Fruit fly (Drosophila melanogaster): ENCODE data around the gene bcd.
A peak's percentile ranks its signal among the peaks of the same experiment; 100 is the strongest.

Gene bcd

DNA sequence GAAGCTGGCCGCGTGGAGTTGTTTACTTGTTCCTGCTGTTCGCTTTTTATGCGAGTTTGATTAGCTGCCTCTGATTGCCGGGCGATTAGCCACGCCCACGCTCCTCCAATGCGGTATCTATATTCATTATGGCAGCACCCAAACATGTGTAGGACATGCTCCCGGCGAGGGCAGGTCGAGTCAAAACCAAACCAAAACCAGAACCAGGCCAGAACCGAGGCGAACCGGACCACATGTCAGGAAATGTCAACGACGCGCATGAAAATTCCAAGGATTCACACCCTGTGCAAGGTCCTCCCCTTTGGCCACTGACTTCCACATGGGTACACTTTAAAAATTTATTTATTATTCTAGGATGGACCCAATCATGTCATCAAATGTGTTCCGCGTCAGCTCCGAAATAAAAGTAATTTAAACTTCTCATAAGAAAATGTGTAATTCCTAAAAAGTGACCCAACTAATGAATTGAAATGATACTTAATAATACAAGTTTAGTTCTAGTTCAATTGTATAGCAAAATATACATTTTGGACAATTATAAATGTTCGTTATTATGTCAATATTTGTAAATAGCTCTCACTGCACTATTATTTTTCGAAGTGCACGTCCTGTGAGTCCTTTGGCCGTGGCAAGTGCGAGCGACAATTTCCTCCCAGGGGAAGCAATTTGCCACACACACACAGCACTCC, 7.7 kb downstream of the bcd start (continued):
- TF ChIP-seq CG15696 (tag; optimal IDR thresholded peaks at IDR 0.05) (peak; percentile 44), CG11695 (GFP tag; IDR thresholded peaks at IDR 0.05) (no peak), lola (GFP tag; optimal IDR thresholded peaks at IDR 0.05) (peak in 1 of 3 experiments; percentile 45), H15 (GFP tag; IDR thresholded peaks at IDR 0.05) (no peak), CG18262 (tag; optimal IDR thresholded peaks at IDR 0.05) (peak; percentile 59), CG2712 (tag; optimal IDR thresholded peaks at IDR 0.05) (peak; percentile 48), CG10979 (tag; optimal IDR thresholded peaks at IDR 0.05) (peak; percentile 60), CG8924 (tag; optimal IDR thresholded peaks at IDR 0.05) (peak; percentile 16), CG14710 (tag; optimal IDR thresholded peaks at IDR 0.05) (peak; percentile 34), dmrt11E (tag; optimal IDR thresholded peaks at IDR 0.05) (peak; percentile 45), CG4424 (GFP tag; optimal IDR thresholded peaks at IDR 0.05) (peak; percentile 6), dmrt99B (tag; optimal IDR thresholded peaks at IDR 0.05) (peak; percentile 14), CG8388 (GFP tag; optimal IDR thresholded peaks at IDR 0.05) (peak; percentile 4), Med (GFP tag) (peak; percentile 25), sens (GFP tag) (peak; percentile 77), bcd (GFP tag; optimal IDR thresholded peaks at IDR 0.05) (peak; percentile 27), phol (tag; optimal IDR thresholded peaks at IDR 0.05) (peak; percentile 39), Kr (GFP tag; optimal IDR thresholded peaks at IDR 0.05) (peak; percentile 23), CoRest (tag; optimal IDR thresholded peaks at IDR 0.05) (peak; percentile 4), Max (GFP tag; optimal IDR thresholded peaks at IDR 0.05) (no peak), CG7556 (GFP tag; optimal IDR thresholded peaks at IDR 0.05) (peak; percentile 18), prd (optimal IDR thresholded peaks at IDR 0.05) (no peak), prd (GFP tag; IDR thresholded peaks at IDR 0.05) (peak; percentile 15; the same call in 1 of the 3 replicates)

DNA sequence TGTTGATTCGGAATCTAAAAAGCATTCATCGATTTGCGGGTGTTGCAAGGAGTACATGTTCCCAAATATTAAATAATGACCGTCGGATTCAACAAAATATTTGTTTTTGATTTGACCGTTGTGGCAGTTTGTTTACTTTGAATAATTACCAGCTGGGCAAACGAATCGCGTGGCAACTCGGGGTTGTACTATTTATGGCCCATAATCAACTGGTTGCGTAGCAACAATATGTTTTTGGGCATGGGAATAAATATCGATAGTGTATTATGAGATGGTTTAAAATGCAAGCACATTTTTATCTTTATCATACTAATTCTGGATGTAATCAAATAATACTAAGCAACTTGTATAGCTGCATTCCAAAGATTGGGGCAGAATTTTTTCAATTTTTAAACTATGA, 11.4 kb downstream of the bcd start, which contains the start of gene CG34297:
Gene CG34297 (minus strand): TSS at position 101 of the 400 bp plus-strand sequence.
- TF ChIP-seq sens (GFP tag) (peak; percentile 56), Abd-B (GFP tag; optimal IDR thresholded peaks at IDR 0.05) (no peak)

DNA sequence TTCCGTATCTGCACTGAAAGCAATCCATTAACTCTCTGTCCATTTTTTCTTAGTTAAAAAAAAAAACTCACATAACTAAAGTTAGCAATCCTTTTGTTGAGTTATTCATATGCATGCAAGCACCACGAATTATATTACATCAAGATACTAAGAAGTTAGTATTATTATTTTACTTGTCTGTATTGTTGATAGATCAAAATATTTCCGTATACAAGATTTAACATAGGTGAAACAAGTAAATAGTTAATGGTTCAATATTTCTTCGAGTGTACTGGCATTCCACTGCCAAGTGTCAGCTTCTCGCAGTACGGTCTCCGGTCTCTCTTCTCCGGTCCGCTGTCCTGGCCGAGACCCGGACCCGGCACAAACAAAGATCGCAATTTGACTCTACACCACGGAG, 13.1 kb downstream of the bcd start:
- TF ChIP-seq HmgZ (tag; optimal IDR thresholded peaks at IDR 0.05) (no peak), CG7357 (GFP tag; IDR thresholded peaks at IDR 0.05) (no peak), Adf1 (GFP tag; IDR thresholded peaks at IDR 0.05) (no peak), CG17186 (GFP tag; optimal IDR thresholded peaks at IDR 0.05) (no peak), CG12391 (tag; optimal IDR thresholded peaks at IDR 0.05) (peak; percentile 7), CG1529 (GFP tag; optimal IDR thresholded peaks at IDR 0.05) (no peak), CG14710 (tag; optimal IDR thresholded peaks at IDR 0.05) (peak; percentile 14), Optix (GFP tag; IDR thresholded peaks at IDR 0.05) (no peak), ci (GFP tag; IDR thresholded peaks at IDR 0.05) (no peak), crol (GFP tag; IDR thresholded peaks at IDR 0.05) (no peak), Ets65A (GFP tag) (peak; percentile 64), Xrp1 (GFP tag; IDR thresholded peaks at IDR 0.05) (0 out of 2 replicates have a peak, but pooled peaks have one; percentile 21), lilli (GFP tag; optimal IDR thresholded peaks at IDR 0.05) (no peak), ttk (GFP tag; IDR thresholded peaks at IDR 0.05) (no peak), Med (GFP tag) (peak; percentile 38), CG14667 (GFP tag; IDR thresholded peaks at IDR 0.05) (no peak), CG6654 (GFP tag; optimal IDR thresholded peaks at IDR 0.05) (no peak), CG18262 (tag; optimal IDR thresholded peaks at IDR 0.05) (peak; percentile 34), dmrt11E (tag; optimal IDR thresholded peaks at IDR 0.05) (peak; percentile 6), Dfd (GFP tag; optimal IDR thresholded peaks at IDR 0.05) (no peak), bcd (GFP tag; optimal IDR thresholded peaks at IDR 0.05) (peak; percentile 18), p53 (GFP tag; optimal IDR thresholded peaks at IDR 0.05) (no peak), CG11085 (GFP tag; IDR thresholded peaks at IDR 0.05) (0 out of 2 replicates have a peak, but pooled peaks have one; percentile 1), nau (GFP tag; optimal IDR thresholded peaks at IDR 0.05) (no peak), CG18011 (GFP tag; optimal IDR thresholded peaks at IDR 0.05) (no peak), sens (GFP tag) (peak; percentile 74), dpn (GFP tag; optimal IDR thresholded peaks at IDR 0.05) (no peak), sob (GFP tag; IDR thresholded peaks at IDR 0.05) (no peak), gem (tag; optimal IDR thresholded peaks at IDR 0.05) (peak; percentile 35)

Data from whole organism, embryonic.